Worm (Caenorhabditis elegans) whole organism, mixed stage, embryonic: ENCODE measurements around the gene npr-32.

ENCODE experiments used
- ces-1 ChIP-seq: fragments of 150-350 bp; optimal IDR thresholded peaks from 2 replicates; lab custom pipeline; 2014; ENCODE audit warnings: missing biosample characterization, missing genetic modification reagents, missing genetic modification characterization
- elt-3 ChIP-seq: fragments of 150-350 bp; optimal IDR thresholded peaks from 2 replicates; lab custom pipeline; 2014; ENCODE audit warnings: missing biosample characterization, missing genetic modification characterization
- mls-2 ChIP-seq: sonication (generic microtip); optimal IDR thresholded peaks from 2 replicates; lab custom pipeline; 2016; ENCODE audit warnings: mild to moderate bottlenecking, missing genetic modification characterization, moderate library complexity, missing compliant biosample characterization
- nhr-12 ChIP-seq: fragments of 150-350 bp; optimal IDR thresholded peaks from 2 replicates; lab custom pipeline; 2014; ENCODE audit warnings: missing biosample characterization, missing genetic modification characterization
- nhr-76 ChIP-seq: sonication (generic microtip); optimal IDR thresholded peaks from 2 replicates; lab custom pipeline; 2017; ENCODE audit warnings: missing biosample characterization, missing genetic modification characterization
- pha-4 ChIP-seq: fragments of 150-350 bp; optimal IDR thresholded peaks from 2 replicates; lab custom pipeline; 2018; ENCODE audit warnings: missing biosample characterization, missing genetic modification reagents, missing genetic modification characterization
- snpc-4 ChIP-seq: fragments of 150-350 bp; optimal IDR thresholded peaks from 2 replicates; lab custom pipeline; 2014; ENCODE audit warnings: missing biosample characterization, missing genetic modification characterization

DNA sequence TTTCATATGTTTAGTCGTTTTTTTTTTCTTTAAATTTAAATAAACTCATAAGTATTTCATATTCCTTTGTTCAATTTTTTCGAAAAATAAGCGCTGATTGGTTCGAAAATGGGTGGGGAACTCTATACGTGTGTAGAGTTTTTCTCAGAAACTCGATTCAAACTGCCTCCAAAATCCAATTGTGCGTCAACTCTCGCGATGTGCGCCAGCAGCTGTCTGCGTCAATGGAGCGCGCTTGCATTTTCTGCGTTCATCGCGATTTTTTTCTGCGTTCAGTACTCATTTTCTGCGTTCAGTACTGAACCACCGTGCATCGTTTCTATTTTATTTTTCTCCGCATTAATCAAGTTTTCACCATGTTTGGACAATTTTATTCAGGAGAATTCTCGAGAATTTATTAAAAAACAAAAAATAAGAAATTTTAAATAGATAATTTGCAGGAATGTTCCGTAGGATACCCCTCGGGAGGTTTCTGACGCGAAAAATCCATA lies 18.9 kb upstream of the npr-32 start, which contains the start of gene eelo-2:
- TF ChIP-seq mls-2 (tag; lab: Kevin White, UChicago) = peak; percentile 72
- TF ChIP-seq nhr-12 (tag; lab: Kevin White, UChicago) = no peak
- peak; percentile 99 for TF ChIP-seq pha-4
- TF ChIP-seq elt-3 (tag; lab: Kevin White, UChicago) = no peak
- peak; percentile 78 for TF ChIP-seq ces-1
- no peak for TF ChIP-seq nhr-76
- TF ChIP-seq snpc-4 = no peak
